Fruit fly (Drosophila melanogaster) whole organism, embryonic: ENCODE data around the gene CG6136.

Experiments
- CG12219 ChIP-seq: fragments of 200-800 bp; sonication (Bioruptor generic); optimal IDR thresholded peaks from 3 replicates; lab custom pipeline; 2018; ENCODE audit warnings: missing biosample characterization, mild to moderate bottlenecking, missing genetic modification characterization
- CG13287 ChIP-seq: fragments of 200-800 bp; sonication (Bioruptor generic); IDR thresholded peaks from 2 replicates; pipeline ENCODE4 v1.3.6; 2022; ENCODE audit warnings: missing biosample characterization, missing genetic modification characterization; ENCODE audit not compliant: partially characterized antibody
- CG18011 ChIP-seq: fragments of 200-800 bp; sonication (Bioruptor generic); optimal IDR thresholded peaks from 2 replicates; lab custom pipeline; 2017; ENCODE audit warnings: missing biosample characterization, missing genetic modification characterization, mild to moderate bottlenecking, moderate library complexity, missing genotype
- Dip3 ChIP-seq: fragments of 200-800 bp; sonication (Bioruptor generic); optimal IDR thresholded peaks from 3 replicates; lab custom pipeline; 2016; ENCODE audit warnings: missing biosample characterization, missing genetic modification characterization
- Hr78 ChIP-seq, 2 experiments: fragments of 200-800 bp in 1 of 2; fragments of >200 bp in 1 of 2; sonication (Bioruptor generic) in 1 of 2; optimal IDR thresholded peaks; 2 replicates each; lab custom pipeline; 2017 to 2019; ENCODE audit warnings: missing biosample characterization in 2 of 2, missing genetic modification characterization in 2 of 2, mild to moderate bottlenecking in 1 of 2, moderate library complexity in 1 of 2
- MESR4 ChIP-seq: fragments of 200-800 bp; sonication (Bioruptor generic); optimal IDR thresholded peaks from 2 replicates; lab custom pipeline; 2018; ENCODE audit warnings: missing biosample characterization, mild to moderate bottlenecking, missing genetic modification characterization, moderate library complexity
- Oli ChIP-seq: fragments of 200-800 bp; sonication (Bioruptor generic); optimal IDR thresholded peaks from 2 replicates; lab custom pipeline; 2018; ENCODE audit warnings: missing biosample characterization, mild to moderate bottlenecking, missing genetic modification characterization, moderate library complexity
- crc ChIP-seq: fragments of 200-800 bp; sonication (Bioruptor generic); optimal IDR thresholded peaks from 2 replicates; lab custom pipeline; 2016; ENCODE audit warnings: missing biosample characterization, missing genetic modification characterization
- dati ChIP-seq: fragments of 200-800 bp; sonication (Bioruptor generic); IDR thresholded peaks from 2 replicates; pipeline ENCODE4 v1.3.6; 2022; ENCODE audit warnings: missing biosample characterization, missing genetic modification characterization
- h ChIP-seq: fragments of >200 bp; optimal IDR thresholded peaks from 2 replicates; lab custom pipeline; 2017
- ken ChIP-seq: fragments of 200-800 bp; sonication (Bioruptor generic); IDR thresholded peaks from 3 replicates; pipeline ENCODE4 v1.3.6; 2022; ENCODE audit warnings: missing biosample characterization, missing genetic modification characterization
- trh ChIP-seq: fragments of 200-800 bp; sonication (Bioruptor generic); optimal IDR thresholded peaks from 2 replicates; lab custom pipeline; 2016; ENCODE audit warnings: missing biosample characterization, missing genetic modification characterization

- TF ChIP-seq trh (no peak), Oli (tag; lab: Kevin White, UChicago) (no peak), dati (GFP tag; lab: Robert Waterston, UW) (0 out of 2 replicates have a peak, but pooled peaks have one; percentile 16), ken (GFP tag; lab: Robert Waterston, UW) (0 out of 3 replicates have a peak, but pooled peaks have one; percentile 19), CG12219 (GFP tag; lab: Kevin White, UChicago) (no peak), h (lab: Kevin White, UChicago) (no peak), crc (GFP tag; lab: Kevin White, UChicago) (no peak), Dip3 (GFP tag; lab: Kevin White, UChicago) (no peak), MESR4 (no peak), CG13287 (no peak), CG18011 (no peak), Hr78 (GFP tag; optimal IDR thresholded peaks at IDR 0.05; lab: Kevin White, UChicago) (no peak)
These were observed 37.2 kb upstream of the CG6136 start for dm6 chr3R:15409110-15409771.
